Fruit fly (Drosophila melanogaster) whole organism, prepupa: Measurements from ENCODE around the gene CG10650.

Source experiments
- Blimp-1 ChIP-seq: fragments of 200-800 bp; sonication (Bioruptor generic); optimal IDR thresholded peaks from 3 replicates; lab custom pipeline; 2017; ENCODE audit warnings: missing biosample characterization, missing genetic modification characterization, mild to moderate bottlenecking, moderate library complexity, missing genetic modification reagents
- CG16779 ChIP-seq: fragments of 200-800 bp; sonication (Bioruptor generic); optimal IDR thresholded peaks from 3 replicates; lab custom pipeline; 2017; ENCODE audit warnings: missing biosample characterization, mild to moderate bottlenecking, missing genetic modification characterization
- CG31627 ChIP-seq: fragments of 200-800 bp; sonication (Bioruptor generic); optimal IDR thresholded peaks from 3 replicates; lab custom pipeline; 2016; ENCODE audit warnings: missing biosample characterization, missing genetic modification characterization
- CG8632 ChIP-seq: fragments of 200-800 bp; sonication (Bioruptor generic); optimal IDR thresholded peaks from 3 replicates; lab custom pipeline; 2016; ENCODE audit warnings: missing biosample characterization, missing genetic modification characterization
- Eip93F ChIP-seq: fragments of 200-800 bp; sonication (Bioruptor generic); optimal IDR thresholded peaks from 2 replicates; lab custom pipeline; 2016; ENCODE audit warnings: missing biosample characterization, mild to moderate bottlenecking, missing genetic modification characterization
- Ets21C ChIP-seq: fragments of 200-800 bp; sonication (Bioruptor generic); optimal IDR thresholded peaks from 3 replicates; lab custom pipeline; 2016; ENCODE audit warnings: missing biosample characterization, missing genetic modification characterization
- Sox102F ChIP-seq: fragments of 200-800 bp; sonication (Bioruptor generic); optimal IDR thresholded peaks from 2 replicates; lab custom pipeline; 2016; ENCODE audit warnings: missing biosample characterization, mild to moderate bottlenecking, missing genetic modification characterization
- Sox15 ChIP-seq: fragments of 200-800 bp; sonication (Bioruptor generic); optimal IDR thresholded peaks from 3 replicates; lab custom pipeline; 2016; ENCODE audit warnings: missing biosample characterization, missing genetic modification characterization
- achi ChIP-seq: fragments of 200-800 bp; sonication (Bioruptor generic); optimal IDR thresholded peaks from 3 replicates; lab custom pipeline; 2016; ENCODE audit warnings: missing biosample characterization, missing genetic modification characterization
- pdm3 ChIP-seq: fragments of 200-800 bp; sonication (Bioruptor generic); optimal IDR thresholded peaks from 3 replicates; lab custom pipeline; 2016; ENCODE audit warnings: missing biosample characterization, missing genetic modification characterization
- vri ChIP-seq: fragments of 200-800 bp; sonication (Bioruptor generic); optimal IDR thresholded peaks from 3 replicates; lab custom pipeline; 2016; ENCODE audit warnings: missing biosample characterization, mild to moderate bottlenecking, missing genetic modification characterization

dm6 chr2L:18948724-18949108 is 47.0 kb downstream of the CG10650 start, which contains the start of gene CG10428:
- no peak for TF ChIP-seq vri (GFP tag; lab: Kevin White, UChicago)
- TF ChIP-seq Eip93F (GFP tag; lab: Kevin White, UChicago), result no peak
- TF ChIP-seq Sox102F (GFP tag; lab: Kevin White, UChicago), result no peak
- no peak for TF ChIP-seq CG8632
- no peak for TF ChIP-seq pdm3 (GFP tag; lab: Kevin White, UChicago)
- TF ChIP-seq CG31627 (GFP tag; lab: Kevin White, UChicago), result no peak
- no peak for TF ChIP-seq achi (GFP tag; lab: Kevin White, UChicago)
- TF ChIP-seq Ets21C (GFP tag; lab: Kevin White, UChicago), result no peak
- no peak for TF ChIP-seq Sox15 (GFP tag; lab: Kevin White, UChicago)
- TF ChIP-seq CG16779 (tag; lab: Kevin White, UChicago), result no peak
- no peak for TF ChIP-seq Blimp-1 (GFP tag; lab: Kevin White, UChicago)
